Worm (Caenorhabditis elegans) whole organism, midembryonic: ENCODE data around the gene heri-1.

ENCODE experiments used
- T22C8.4 ChIP-seq: fragments of 200-800 bp; sonication (Bioruptor generic); IDR thresholded peaks from 2 replicates; pipeline ENCODE4 v1.3.6; 2022; ENCODE audit warnings: missing genetic modification characterization, missing compliant biosample characterization
- cog-1 ChIP-seq: sonication (generic microtip); optimal IDR thresholded peaks from 2 replicates; lab custom pipeline; 2016; ENCODE audit warnings: missing genetic modification characterization, missing compliant biosample characterization
- flt-1 ChIP-seq: fragments of 200-800 bp; sonication (Bioruptor generic); IDR thresholded peaks from 2 replicates; pipeline ENCODE4 v1.3.6; 2022; ENCODE audit warnings: missing genetic modification characterization, missing compliant biosample characterization
- klf-2 ChIP-seq: fragments of 200-800 bp; sonication (Bioruptor generic); conservative IDR thresholded peaks from 2 replicates; pipeline ENCODE4 v1.3.6; 2022; ENCODE audit warnings: missing genetic modification reagents, missing genetic modification characterization, missing compliant biosample characterization
- med-1 ChIP-seq: sonication (generic microtip); optimal IDR thresholded peaks from 2 replicates; lab custom pipeline; 2017; ENCODE audit warnings: missing genetic modification characterization, mild to moderate bottlenecking, missing compliant biosample characterization, antibody characterized with exemption, missing genetic modification reagents; ENCODE audit not compliant: insufficient read depth
- ref-1 ChIP-seq: fragments of 200-800 bp; sonication (Bioruptor generic); conservative IDR thresholded peaks from 2 replicates; pipeline ENCODE4 v1.3.6; 2022; ENCODE audit warnings: missing genetic modification reagents, missing genetic modification characterization, missing compliant biosample characterization
- tab-1 ChIP-seq: fragments of 200-800 bp; sonication (Bioruptor generic); IDR thresholded peaks from 2 replicates; pipeline ENCODE4 v1.3.6; 2022; ENCODE audit warnings: missing genetic modification characterization, missing compliant biosample characterization
- ztf-23 ChIP-seq: fragments of 200-800 bp; sonication (Bioruptor generic); IDR thresholded peaks from 2 replicates; pipeline ENCODE4 v1.3.6; 2022; ENCODE audit warnings: missing genetic modification reagents, missing genetic modification characterization, missing compliant biosample characterization
- ztf-29 ChIP-seq: fragments of 200-800 bp; sonication (Bioruptor generic); IDR thresholded peaks from 2 replicates; pipeline ENCODE4 v1.3.6; 2022; ENCODE audit warnings: missing genetic modification reagents, missing genetic modification characterization, missing compliant biosample characterization

Gene heri-1

ce11 chrII:6113842-6114441, 948 bp upstream of the heri-1 start:
- no peak for TF ChIP-seq ref-1 (GFP tag; lab: Robert Waterston, UW)
- no peak for TF ChIP-seq T22C8.4
- no peak for TF ChIP-seq tab-1 (GFP tag; lab: Robert Waterston, UW)
- TF ChIP-seq cog-1 (tag; lab: Kevin White, UChicago), result no peak
- TF ChIP-seq flt-1 (GFP tag; lab: Robert Waterston, UW), result no peak
- no peak for TF ChIP-seq med-1 (GFP tag; lab: Kevin White, UChicago)
- no peak for TF ChIP-seq ztf-29
- TF ChIP-seq ztf-23 (GFP tag; lab: Robert Waterston, UW), result no peak
- TF ChIP-seq klf-2 (GFP tag; lab: Robert Waterston, UW), result no peak

DNA sequence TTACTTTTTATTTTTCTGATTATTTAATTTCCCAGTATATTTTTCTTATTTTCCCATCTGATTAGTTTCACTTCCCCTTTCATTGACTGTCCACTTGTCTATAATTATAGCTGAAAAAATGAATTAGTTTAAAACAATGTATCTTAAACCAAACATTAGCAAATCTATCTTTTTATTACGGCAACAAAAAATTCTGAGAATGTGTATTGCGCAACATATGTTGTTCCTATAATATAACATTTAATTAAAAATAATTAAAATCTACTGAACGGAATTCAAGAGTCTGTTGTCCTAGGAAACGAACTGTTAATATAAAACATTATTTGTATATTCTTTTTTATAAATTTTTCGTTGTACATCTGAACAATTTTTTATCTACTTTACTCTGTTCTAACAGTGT, 3.0 kb downstream of the heri-1 start:
- TF ChIP-seq flt-1 (GFP tag; lab: Robert Waterston, UW) (no peak), ztf-23 (GFP tag; lab: Robert Waterston, UW) (no peak), klf-2 (GFP tag; lab: Robert Waterston, UW) (no peak), T22C8.4 (no peak), cog-1 (tag; lab: Kevin White, UChicago) (no peak), ztf-29 (no peak)

ce11 chrII:6107773-6108172, 5.2 kb downstream of the heri-1 start:
- TF ChIP-seq cog-1 (tag; lab: Kevin White, UChicago), result no peak
- TF ChIP-seq klf-2 (GFP tag; lab: Robert Waterston, UW), result no peak

DNA sequence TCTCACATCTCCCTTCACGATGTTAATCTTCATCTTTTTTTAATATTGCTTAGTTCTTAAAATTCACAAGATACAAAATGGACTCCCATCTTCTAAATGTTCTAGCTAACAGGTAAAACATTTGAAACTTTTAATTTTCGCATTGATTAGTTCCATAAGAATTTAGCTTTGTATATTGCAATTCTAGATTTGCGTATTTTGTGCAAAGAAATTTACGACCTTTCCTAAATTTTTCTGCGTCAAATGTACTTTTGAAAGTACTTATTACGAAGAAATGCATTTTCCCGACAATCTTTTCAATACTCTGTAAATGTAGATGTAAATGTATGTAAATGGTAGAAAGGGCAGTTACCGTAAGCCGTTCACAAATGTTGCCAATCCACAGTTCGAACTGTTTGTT, 9.0 kb downstream of the heri-1 start:
- TF ChIP-seq cog-1 (tag; lab: Kevin White, UChicago) (no peak), med-1 (GFP tag; lab: Kevin White, UChicago) (no peak), ref-1 (GFP tag; lab: Robert Waterston, UW) (no peak), ztf-23 (GFP tag; lab: Robert Waterston, UW) (no peak), T22C8.4 (no peak), ztf-29 (no peak), flt-1 (GFP tag; lab: Robert Waterston, UW) (no peak), tab-1 (GFP tag; lab: Robert Waterston, UW) (no peak), klf-2 (GFP tag; lab: Robert Waterston, UW) (no peak)

- TF ChIP-seq T22C8.4 (no peak), klf-2 (GFP tag; lab: Robert Waterston, UW) (no peak), ztf-29 (no peak), ztf-23 (GFP tag; lab: Robert Waterston, UW) (no peak), med-1 (GFP tag; lab: Kevin White, UChicago) (no peak), ref-1 (GFP tag; lab: Robert Waterston, UW) (no peak), flt-1 (GFP tag; lab: Robert Waterston, UW) (no peak), tab-1 (GFP tag; lab: Robert Waterston, UW) (no peak), cog-1 (tag; lab: Kevin White, UChicago) (no peak)
Measured at ce11 chrII:6101475-6101874, 11.5 kb downstream of the heri-1 start.

ce11 chrII:6099500-6099899, 13.5 kb downstream of the heri-1 start, which contains the start of gene rgs-3:
TSS of gene rgs-3 (plus strand) at chrII:6099800.
- TF ChIP-seq med-1 (GFP tag; lab: Kevin White, UChicago) (no peak), klf-2 (GFP tag; lab: Robert Waterston, UW) (no peak), ztf-23 (GFP tag; lab: Robert Waterston, UW) (no peak), cog-1 (tag; lab: Kevin White, UChicago) (no peak), ref-1 (GFP tag; lab: Robert Waterston, UW) (no peak), ztf-29 (no peak), flt-1 (GFP tag; lab: Robert Waterston, UW) (no peak), T22C8.4 (no peak), tab-1 (GFP tag; lab: Robert Waterston, UW) (no peak)

- TF ChIP-seq ztf-23 (GFP tag; lab: Robert Waterston, UW) (no peak), T22C8.4 (0 out of 2 replicates have a peak, but pooled peaks have one; percentile 17), ztf-29 (no peak), ref-1 (GFP tag; lab: Robert Waterston, UW) (no peak), flt-1 (GFP tag; lab: Robert Waterston, UW) (0 out of 2 replicates have a peak, but pooled peaks have one; percentile 47), med-1 (GFP tag; lab: Kevin White, UChicago) (no peak), klf-2 (GFP tag; lab: Robert Waterston, UW) (no peak), tab-1 (GFP tag; lab: Robert Waterston, UW) (no peak), cog-1 (tag; lab: Kevin White, UChicago) (no peak)
Measured at ce11 chrII:6097441-6097840, 15.6 kb downstream of the heri-1 start, which contains the start of the genes tpp-2 and rbbp-5. TSS of gene tpp-2 (minus strand) at chrII:6097597. TSS of gene rbbp-5 (plus strand) at chrII:6097830.

DNA sequence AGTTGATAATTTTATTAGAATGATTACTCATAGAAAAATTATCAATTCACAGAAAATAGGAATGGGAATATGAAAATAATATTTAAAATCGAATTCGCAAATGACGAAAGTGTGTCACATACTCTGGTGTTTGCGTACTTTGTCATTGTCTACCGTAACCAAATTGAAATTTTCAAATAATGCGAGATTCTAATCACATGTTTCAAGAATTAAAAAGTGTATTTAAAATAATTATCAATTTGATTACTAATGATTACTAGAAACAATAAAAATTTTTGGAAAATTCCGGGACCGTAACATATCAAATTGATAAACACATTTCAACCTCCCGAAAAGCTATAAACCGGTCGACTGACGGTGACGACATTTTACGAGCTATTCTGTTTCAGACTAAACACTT, 21.6 kb downstream of the heri-1 start, which contains the start of the genes fbf-2 and nspg-3:
TSS of gene fbf-2 (minus strand) at position 101 of the 400 bp plus-strand sequence.
TSS of gene nspg-3 (plus strand) at position 388 of the 400 bp plus-strand sequence.
- TF ChIP-seq tab-1 (GFP tag; lab: Robert Waterston, UW) (no peak), T22C8.4 (no peak)

DNA sequence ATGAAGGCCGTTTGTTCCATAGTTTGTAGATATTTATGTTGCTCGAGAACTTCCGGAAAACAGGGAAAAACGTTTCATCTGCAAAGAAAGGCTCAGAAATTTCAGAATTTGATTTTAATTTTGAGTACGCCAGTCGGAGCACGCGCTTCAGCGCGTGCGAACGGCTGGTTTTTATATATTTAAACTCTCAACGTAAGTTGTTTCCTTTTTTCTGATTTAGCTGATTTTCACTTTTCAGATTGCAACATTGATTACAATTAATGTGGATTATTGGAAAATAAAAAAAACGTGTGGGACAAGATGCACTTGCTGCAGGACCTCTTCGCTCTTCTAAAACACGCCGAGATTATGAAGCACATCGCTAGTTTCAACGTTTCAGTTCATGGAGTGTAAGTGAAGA, 30.4 kb downstream of the heri-1 start, which contains the start of gene F21H12.3:
TSS of gene F21H12.3 (plus strand) at position 301 of the 400 bp plus-strand sequence.
- no peak for TF ChIP-seq tab-1 (GFP tag; lab: Robert Waterston, UW)
- no peak for TF ChIP-seq flt-1 (GFP tag; lab: Robert Waterston, UW)
- no peak for TF ChIP-seq med-1 (GFP tag; lab: Kevin White, UChicago)
- no peak for TF ChIP-seq klf-2 (GFP tag; lab: Robert Waterston, UW)
- no peak for TF ChIP-seq cog-1 (tag; lab: Kevin White, UChicago)
- no peak for TF ChIP-seq T22C8.4
- no peak for TF ChIP-seq ref-1 (GFP tag; lab: Robert Waterston, UW)
- TF ChIP-seq ztf-23 (GFP tag; lab: Robert Waterston, UW), result no peak
- TF ChIP-seq ztf-29, result no peak
